Worm (Caenorhabditis elegans) whole organism, L4 larva: ENCODE data around the gene C44H9.4.

Experiments used
- F10B5.3 ChIP-seq: sonication (generic microtip); optimal IDR thresholded peaks from 2 replicates; lab custom pipeline; 2016; ENCODE audit warnings: mild to moderate bottlenecking, missing genetic modification characterization, missing compliant biosample characterization
- F37D6.2 ChIP-seq: sonication (generic microtip); optimal IDR thresholded peaks from 2 replicates; lab custom pipeline; 2016; ENCODE audit warnings: mild to moderate bottlenecking, missing genetic modification characterization, missing compliant biosample characterization
- R02D3.7 ChIP-seq: fragments of 150-350 bp; sonication (generic microtip); optimal IDR thresholded peaks from 3 replicates; lab custom pipeline; 2014; ENCODE audit warnings: missing biosample characterization, missing genetic modification characterization
- Y105C5A.15 ChIP-seq: fragments of 200-800 bp; sonication (Bioruptor generic); IDR thresholded peaks from 2 replicates; pipeline ENCODE4 v1.3.6; 2022; ENCODE audit warnings: missing genetic modification characterization, missing compliant biosample characterization
- Y48G9A.11 ChIP-seq: fragments of 200-800 bp; sonication (Bioruptor generic); IDR thresholded peaks from 2 replicates; pipeline ENCODE4 v1.3.6; 2022; ENCODE audit warnings: missing genetic modification reagents, missing genetic modification characterization, missing compliant biosample characterization
- Y75B8A.6 ChIP-seq: fragments of 200-800 bp; sonication (Bioruptor generic); IDR thresholded peaks from 2 replicates; pipeline ENCODE4 v1.3.6; 2022; ENCODE audit warnings: missing genetic modification reagents, missing genetic modification characterization, missing compliant biosample characterization
- aha-1 ChIP-seq: fragments of 150-350 bp; peaks from one replicate; lab custom pipeline; 2014; ENCODE audit warnings: missing biosample characterization, missing genetic modification characterization
- ama-1 ChIP-seq: fragments of 150-350 bp; optimal IDR thresholded peaks from 2 replicates; lab custom pipeline; 2014; ENCODE audit warnings: inconsistent platforms, mixed read lengths
- arid-1 ChIP-seq: fragments of 200-800 bp; sonication (Bioruptor generic); conservative IDR thresholded peaks from 2 replicates; pipeline ENCODE4 v1.3.6; 2022; ENCODE audit warnings: missing genetic modification reagents, missing genetic modification characterization, missing compliant biosample characterization
- ceh-44 ChIP-seq: fragments of 200-800 bp; sonication (Bioruptor generic); IDR thresholded peaks from 2 replicates; pipeline ENCODE4 v1.3.6; 2022; ENCODE audit warnings: missing genetic modification reagents, missing genetic modification characterization, missing compliant biosample characterization
- ceh-62 ChIP-seq: sonication (generic microtip); optimal IDR thresholded peaks from 2 replicates; lab custom pipeline; 2017; ENCODE audit warnings: missing biosample characterization, missing genetic modification characterization
- ces-1 ChIP-seq: fragments of 150-350 bp; sonication (generic microtip); optimal IDR thresholded peaks from 4 replicates; lab custom pipeline; 2014; ENCODE audit warnings: missing biosample characterization, missing genetic modification reagents, missing genetic modification characterization
- cey-2 ChIP-seq: sonication (generic microtip); optimal IDR thresholded peaks from 3 replicates; lab custom pipeline; 2017; ENCODE audit warnings: missing genetic modification characterization, mild to moderate bottlenecking, missing compliant biosample characterization, antibody characterized with exemption, borderline replicate concordance; ENCODE audit not compliant: insufficient read depth
- ctbp-1 ChIP-seq: fragments of 200-800 bp; sonication (Bioruptor generic); IDR thresholded peaks from 2 replicates; pipeline ENCODE4 v1.3.6; 2022; ENCODE audit warnings: missing genetic modification reagents, missing genetic modification characterization, missing compliant biosample characterization
- dmd-6 ChIP-seq: fragments of 200-800 bp; sonication (Bioruptor generic); IDR thresholded peaks from 2 replicates; pipeline ENCODE4 v1.3.6; 2022; ENCODE audit warnings: missing genetic modification reagents, missing genetic modification characterization, missing compliant biosample characterization
- dmd-8 ChIP-seq: fragments of 200-800 bp; sonication (Bioruptor generic); IDR thresholded peaks from 2 replicates; pipeline ENCODE4 v1.3.6; 2022; ENCODE audit warnings: missing genetic modification characterization, missing compliant biosample characterization
- dmd-9 ChIP-seq: fragments of 200-800 bp; sonication (Bioruptor generic); IDR thresholded peaks from 2 replicates; pipeline ENCODE4 v1.3.6; 2022; ENCODE audit warnings: missing genetic modification reagents, missing genetic modification characterization, missing compliant biosample characterization
- dpl-1 ChIP-seq: fragments of 150-350 bp; optimal IDR thresholded peaks from 2 replicates; lab custom pipeline; 2014; ENCODE audit warnings: missing biosample characterization, missing genetic modification reagents, missing genetic modification characterization
- egl-27 ChIP-seq: sonication (generic microtip); optimal IDR thresholded peaks from 3 replicates; lab custom pipeline; 2017; ENCODE audit warnings: missing biosample characterization, missing genetic modification reagents, missing genetic modification characterization
- egl-43 ChIP-seq: fragments of 200-800 bp; sonication (Bioruptor generic); IDR thresholded peaks from 2 replicates; pipeline ENCODE4 v1.3.6; 2022; ENCODE audit warnings: missing genetic modification reagents, missing genetic modification characterization, missing compliant biosample characterization
- hif-1 ChIP-seq, 2 experiments: sonication (generic microtip); optimal IDR thresholded peaks; 2 replicates each; lab custom pipeline; 2016 to 2017; ENCODE audit warnings: missing compliant biosample characterization in 2 of 2, missing genetic modification characterization in 2 of 2, missing genetic modification reagents in 2 of 2, missing genotype in 2 of 2, mild to moderate bottlenecking in 1 of 2
- jun-1 ChIP-seq: fragments of 150-350 bp; optimal IDR thresholded peaks from 2 replicates; lab custom pipeline; 2014; ENCODE audit warnings: missing biosample characterization, missing genetic modification reagents, missing genetic modification characterization
- lim-7 ChIP-seq: fragments of 200-800 bp; sonication (Bioruptor generic); IDR thresholded peaks from 2 replicates; pipeline ENCODE4 v1.3.6; 2022; ENCODE audit warnings: missing genetic modification characterization, missing compliant biosample characterization
- lin-1 ChIP-seq: fragments of 200-800 bp; sonication (Bioruptor generic); IDR thresholded peaks from 2 replicates; pipeline ENCODE4 v1.3.6; 2022; ENCODE audit warnings: missing genetic modification reagents, missing genetic modification characterization, missing compliant biosample characterization
- lin-13 ChIP-seq: fragments of 150-350 bp; optimal IDR thresholded peaks from 2 replicates; lab custom pipeline; 2014; ENCODE audit warnings: missing biosample characterization, missing genetic modification reagents, missing genetic modification characterization
- lir-3 ChIP-seq: sonication (generic microtip); optimal IDR thresholded peaks from 2 replicates; lab custom pipeline; 2016; ENCODE audit warnings: mild to moderate bottlenecking, missing genetic modification characterization, missing compliant biosample characterization
- lsy-2 ChIP-seq, 2 experiments: fragments of 150-350 bp in 1 of 2; sonication (generic microtip) in 1 of 2; optimal IDR thresholded peaks; 2 replicates each; lab custom pipeline; 2014 to 2017; ENCODE audit warnings: missing biosample characterization in 2 of 2, missing genetic modification characterization in 2 of 2
- madf-5 ChIP-seq, 2 experiments: fragments of 200-800 bp; sonication (Bioruptor generic); IDR thresholded peaks; 2 replicates each; pipeline ENCODE4 v1.3.6; 2022; ENCODE audit warnings: missing compliant biosample characterization in 2 of 2, missing genetic modification characterization in 2 of 2
- madf-9 ChIP-seq: fragments of 200-800 bp; sonication (Bioruptor generic); conservative IDR thresholded peaks from 2 replicates; pipeline ENCODE4 v1.3.6; 2022; ENCODE audit warnings: missing genetic modification reagents, missing genetic modification characterization, missing compliant biosample characterization
- mxl-3 ChIP-seq: fragments of 200-800 bp; sonication (Bioruptor generic); optimal IDR thresholded peaks from 2 replicates; lab custom pipeline; 2018; ENCODE audit warnings: mild to moderate bottlenecking, missing genetic modification characterization, missing compliant biosample characterization
- nhr-10 ChIP-seq: fragments of 150-350 bp; optimal IDR thresholded peaks from 2 replicates; lab custom pipeline; 2014; ENCODE audit warnings: missing biosample characterization, missing genetic modification characterization
- nhr-102 ChIP-seq: sonication (generic microtip); optimal IDR thresholded peaks from 2 replicates; lab custom pipeline; 2016; ENCODE audit warnings: mild to moderate bottlenecking, missing genetic modification characterization, moderate library complexity, missing compliant biosample characterization
- nhr-111 ChIP-seq: fragments of 200-800 bp; sonication (Bioruptor generic); optimal IDR thresholded peaks from 2 replicates; lab custom pipeline; 2018; ENCODE audit warnings: mild to moderate bottlenecking, missing genetic modification characterization, missing compliant biosample characterization
- nhr-237 ChIP-seq: sonication (generic microtip); optimal IDR thresholded peaks from 2 replicates; lab custom pipeline; 2017; ENCODE audit warnings: missing biosample characterization, missing genetic modification characterization
- nhr-28 ChIP-seq: fragments of 150-350 bp; optimal IDR thresholded peaks from 2 replicates; lab custom pipeline; 2014; ENCODE audit warnings: missing biosample characterization, missing genetic modification characterization
- nhr-41 ChIP-seq: fragments of 200-800 bp; sonication (Bioruptor generic); IDR thresholded peaks from 2 replicates; pipeline ENCODE4 v1.3.6; 2022; ENCODE audit warnings: missing genetic modification reagents, missing genetic modification characterization, missing compliant biosample characterization
- nhr-42 ChIP-seq: fragments of 200-800 bp; sonication (Bioruptor generic); IDR thresholded peaks from 2 replicates; pipeline ENCODE4 v1.3.6; 2022; ENCODE audit warnings: missing genetic modification characterization, missing compliant biosample characterization
- nhr-77 ChIP-seq: fragments of 150-350 bp; optimal IDR thresholded peaks from 2 replicates; lab custom pipeline; 2014; ENCODE audit warnings: missing biosample characterization, missing genetic modification characterization
- pqm-1 ChIP-seq: sonication (generic microtip); optimal IDR thresholded peaks from 2 replicates; lab custom pipeline; 2017; ENCODE audit warnings: missing biosample characterization, missing genetic modification characterization
- rbr-2 ChIP-seq: sonication (generic microtip); optimal IDR thresholded peaks from 2 replicates; lab custom pipeline; 2016; ENCODE audit warnings: missing genotype, missing genetic modification characterization, missing compliant biosample characterization
- set-16 ChIP-seq: fragments of 200-800 bp; sonication (Bioruptor generic); IDR thresholded peaks from 2 replicates; pipeline ENCODE4 v1.3.6; 2022; ENCODE audit warnings: missing genetic modification reagents, missing genetic modification characterization, missing compliant biosample characterization
- spr-1 ChIP-seq: sonication (generic microtip); optimal IDR thresholded peaks from 2 replicates; lab custom pipeline; 2016; ENCODE audit warnings: mild to moderate bottlenecking, missing genetic modification characterization, missing compliant biosample characterization
- spr-3 ChIP-seq: fragments of 200-800 bp; sonication (Bioruptor generic); optimal IDR thresholded peaks from 2 replicates; lab custom pipeline; 2018; ENCODE audit warnings: mild to moderate bottlenecking, missing genetic modification characterization, missing compliant biosample characterization
- tag-97 ChIP-seq: fragments of 200-800 bp; sonication (Bioruptor generic); IDR thresholded peaks from 2 replicates; pipeline ENCODE4 v1.3.6; 2022; ENCODE audit warnings: missing genetic modification characterization, missing compliant biosample characterization
- tra-1 ChIP-seq: fragments of 200-800 bp; sonication (Bioruptor generic); IDR thresholded peaks from 2 replicates; pipeline ENCODE4 v1.3.6; 2022; ENCODE audit warnings: missing genetic modification reagents, missing genetic modification characterization, missing compliant biosample characterization
- unc-39 ChIP-seq: sonication (generic microtip); optimal IDR thresholded peaks from 2 replicates; lab custom pipeline; 2017; ENCODE audit warnings: missing biosample characterization, missing genetic modification characterization
- unc-62 ChIP-seq, 3 experiments: fragments of 150-350 bp in 1 of 3; sonication (generic microtip); optimal IDR thresholded peaks in 2 of 3; peaks in 1 of 3; 1 replicate in 1 of 3; 2 replicates in 2 of 3; lab custom pipeline; 2014 to 2017; ENCODE audit warnings: missing biosample characterization in 3 of 3, missing genetic modification characterization in 3 of 3, missing genetic modification reagents in 3 of 3, missing genotype in 1 of 3
- vab-7 ChIP-seq: fragments of 200-800 bp; sonication (Bioruptor generic); IDR thresholded peaks from 2 replicates; pipeline ENCODE4 v1.3.6; 2022; ENCODE audit warnings: missing genetic modification reagents, missing genetic modification characterization, missing compliant biosample characterization
- zfp-2 ChIP-seq: sonication (generic microtip); optimal IDR thresholded peaks from 2 replicates; lab custom pipeline; 2016; ENCODE audit warnings: mild to moderate bottlenecking, missing genetic modification characterization, missing compliant biosample characterization
- zfp-3 ChIP-seq: fragments of 200-800 bp; sonication (Bioruptor generic); conservative IDR thresholded peaks from 2 replicates; pipeline ENCODE4 v1.3.6; 2022; ENCODE audit warnings: missing genetic modification reagents, missing genetic modification characterization, missing compliant biosample characterization
- zip-2 ChIP-seq: fragments of 150-350 bp; optimal IDR thresholded peaks from 2 replicates; lab custom pipeline; 2014; ENCODE audit warnings: missing biosample characterization, missing genetic modification characterization
- ztf-7 ChIP-seq: fragments of 150-350 bp; optimal IDR thresholded peaks from 2 replicates; lab custom pipeline; 2014; ENCODE audit warnings: missing biosample characterization, missing genetic modification characterization

C44H9.4 gene

ce11 chrV:12819155-12819554, 16.3 kb upstream of the C44H9.4 start (continued):
- TF ChIP-seq madf-9 (no peak), arid-1 (GFP tag; lab: Robert Waterston, UW) (no peak), jun-1 (tag; lab: Kevin White, UChicago) (no peak), egl-43 (GFP tag; lab: Robert Waterston, UW) (no peak), rbr-2 (tag; lab: Kevin White, UChicago) (peak; percentile 79), nhr-28 (tag; lab: Kevin White, UChicago) (no peak), egl-27 (no peak), ceh-44 (no peak), unc-39 (tag; lab: Kevin White, UChicago) (no peak), tra-1 (GFP tag; lab: Robert Waterston, UW) (no peak), lim-7 (GFP tag; lab: Robert Waterston, UW) (no peak), dmd-6 (GFP tag; lab: Robert Waterston, UW) (0 out of 2 replicates have a peak, but pooled peaks have one; percentile 11), R02D3.7 (tag; lab: Kevin White, UChicago) (no peak), lin-1 (GFP tag; lab: Robert Waterston, UW) (no peak), vab-7 (no peak), nhr-102 (tag; lab: Kevin White, UChicago) (no peak), spr-1 (tag; lab: Kevin White, UChicago) (no peak), lsy-2 (tag; optimal IDR thresholded peaks at IDR 0.05; lab: Kevin White, UChicago) (peak; percentile 3 to 50), dmd-9 (GFP tag; lab: Robert Waterston, UW) (no peak), Y75B8A.6 (GFP tag; lab: Robert Waterston, UW) (no peak), F37D6.2 (tag; lab: Kevin White, UChicago) (peak; percentile 75), ctbp-1 (GFP tag; lab: Robert Waterston, UW) (no peak), nhr-10 (no peak), nhr-41 (GFP tag; lab: Robert Waterston, UW) (no peak), set-16 (GFP tag; lab: Robert Waterston, UW) (no peak), nhr-42 (GFP tag; lab: Robert Waterston, UW) (no peak), Y105C5A.15 (GFP tag; lab: Robert Waterston, UW) (no peak), spr-3 (GFP tag; lab: Kevin White, UChicago) (no peak), ztf-7 (tag; lab: Kevin White, UChicago) (no peak), lir-3 (tag; lab: Kevin White, UChicago) (no peak), cey-2 (tag; lab: Kevin White, UChicago) (no peak), tag-97 (GFP tag; lab: Robert Waterston, UW) (no peak), aha-1 (tag; lab: Kevin White, UChicago) (peak; percentile 97), hif-1 (tag; optimal IDR thresholded peaks at IDR 0.05; lab: Kevin White, UChicago) (peak in 1 of 2 experiments; percentile 39), nhr-111 (GFP tag; lab: Kevin White, UChicago) (no peak), zip-2 (tag; lab: Kevin White, UChicago) (no peak), F10B5.3 (tag; lab: Kevin White, UChicago) (no peak), nhr-237 (tag; lab: Kevin White, UChicago) (no peak), dpl-1 (GFP tag; lab: Kevin White, UChicago) (no peak), pqm-1 (tag; lab: Kevin White, UChicago) (no peak), ceh-62 (tag; lab: Kevin White, UChicago) (no peak), madf-5 (GFP tag; IDR thresholded peaks at IDR 0.05; lab: Robert Waterston, UW) (no peak), Y48G9A.11 (no peak), zfp-2 (tag; lab: Kevin White, UChicago) (no peak), ces-1 (GFP tag; lab: Kevin White, UChicago) (no peak), lin-13 (GFP tag; lab: Kevin White, UChicago) (no peak), zfp-3 (GFP tag; lab: Robert Waterston, UW) (no peak), ama-1 (lab: Kevin White, UChicago) (no peak), unc-62 (GFP tag; optimal IDR thresholded peaks at IDR 0.05 in 1 of 2; lab: Kevin White, UChicago) (no peak), unc-62 (tag; optimal IDR thresholded peaks at IDR 0.05; lab: Kevin White, UChicago) (no peak), dmd-8 (GFP tag; lab: Robert Waterston, UW) (no peak), nhr-77 (tag; lab: Kevin White, UChicago) (no peak), mxl-3 (GFP tag; lab: Kevin White, UChicago) (peak; percentile 11)
